Fruit fly (Drosophila melanogaster) whole organism, embryonic: Measurements from ENCODE around the gene wdb.

Experiments used
- CG10654 ChIP-seq: fragments of 200-800 bp; sonication (Bioruptor generic); optimal IDR thresholded peaks from 2 replicates; lab custom pipeline; 2016; ENCODE audit warnings: missing biosample characterization, missing genetic modification characterization
- CG11695 ChIP-seq: fragments of 200-800 bp; sonication (Bioruptor generic); IDR thresholded peaks from 3 replicates; pipeline ENCODE4 v1.3.6; 2022; ENCODE audit warnings: missing biosample characterization, missing genetic modification characterization
- CG12155 ChIP-seq: fragments of 200-800 bp; sonication (Bioruptor generic); optimal IDR thresholded peaks from 3 replicates; lab custom pipeline; 2016; ENCODE audit warnings: missing biosample characterization, missing genetic modification characterization
- CG14667 ChIP-seq: fragments of 200-800 bp; sonication (Bioruptor generic); IDR thresholded peaks from 2 replicates; pipeline ENCODE4 v1.3.6; 2022; ENCODE audit warnings: missing biosample characterization, missing genetic modification characterization
- CG15514 ChIP-seq: fragments of 200-800 bp; sonication (Bioruptor generic); optimal IDR thresholded peaks from 3 replicates; lab custom pipeline; 2017; ENCODE audit warnings: missing biosample characterization, missing genetic modification characterization, mild to moderate bottlenecking, moderate library complexity, missing genetic modification reagents
- CG1603 ChIP-seq: fragments of 200-800 bp; sonication (Bioruptor generic); optimal IDR thresholded peaks from 2 replicates; lab custom pipeline; 2019; ENCODE audit warnings: missing biosample characterization, mild to moderate bottlenecking, missing genetic modification characterization, moderate library complexity
- CG16779 ChIP-seq: fragments of 200-800 bp; sonication (Bioruptor generic); IDR thresholded peaks from 2 replicates; pipeline ENCODE4 v1.3.6; 2022; ENCODE audit warnings: missing biosample characterization, missing genetic modification characterization
- CG16815 ChIP-seq: fragments of 200-800 bp; sonication (Bioruptor generic); optimal IDR thresholded peaks from 3 replicates; lab custom pipeline; 2017; ENCODE audit warnings: missing biosample characterization, mild to moderate bottlenecking, missing genetic modification characterization
- CG17385 ChIP-seq: fragments of 200-800 bp; sonication (Bioruptor generic); optimal IDR thresholded peaks from 3 replicates; lab custom pipeline; 2018; ENCODE audit warnings: missing biosample characterization, mild to moderate bottlenecking, missing genetic modification characterization
- CG17612 ChIP-seq: fragments of 200-800 bp; sonication (Bioruptor generic); IDR thresholded peaks from 2 replicates; pipeline ENCODE4 v1.3.6; 2022; ENCODE audit warnings: missing biosample characterization, missing genetic modification characterization
- CG1792 ChIP-seq: fragments of 200-800 bp; sonication (Bioruptor generic); optimal IDR thresholded peaks from 2 replicates; lab custom pipeline; 2016; ENCODE audit warnings: missing biosample characterization, missing genetic modification characterization
- CG2120 ChIP-seq: fragments of 200-800 bp; sonication (Bioruptor generic); optimal IDR thresholded peaks from 3 replicates; lab custom pipeline; 2016; ENCODE audit warnings: missing biosample characterization, missing genetic modification characterization
- CG32532 ChIP-seq: fragments of 200-800 bp; sonication (Bioruptor generic); IDR thresholded peaks from 2 replicates; pipeline ENCODE4 v1.3.6; 2022; ENCODE audit warnings: missing biosample characterization, missing genetic modification characterization
- CG3995 ChIP-seq: fragments of 200-800 bp; sonication (Bioruptor generic); optimal IDR thresholded peaks from 3 replicates; lab custom pipeline; 2016; ENCODE audit warnings: missing biosample characterization, missing genetic modification characterization
- CG4820 ChIP-seq: fragments of 200-800 bp; sonication (Bioruptor generic); optimal IDR thresholded peaks from 3 replicates; lab custom pipeline; 2016; ENCODE audit warnings: missing biosample characterization, missing genetic modification characterization
- CG6813 ChIP-seq: fragments of 200-800 bp; sonication (Bioruptor generic); optimal IDR thresholded peaks from 2 replicates; lab custom pipeline; 2017; ENCODE audit warnings: missing biosample characterization, missing genetic modification characterization, mild to moderate bottlenecking, moderate library complexity, missing genetic modification reagents
- CG7839 ChIP-seq: fragments of 200-800 bp; sonication (Bioruptor generic); optimal IDR thresholded peaks from 3 replicates; lab custom pipeline; 2018; ENCODE audit warnings: missing biosample characterization, mild to moderate bottlenecking, missing genetic modification characterization, moderate library complexity
- CG7928 ChIP-seq: fragments of 200-800 bp; sonication (Bioruptor generic); optimal IDR thresholded peaks from 2 replicates; lab custom pipeline; 2017; ENCODE audit warnings: missing biosample characterization, mild to moderate bottlenecking, missing genetic modification characterization
- Camta ChIP-seq: fragments of 200-800 bp; sonication (Bioruptor generic); optimal IDR thresholded peaks from 2 replicates; lab custom pipeline; 2016; ENCODE audit warnings: missing biosample characterization, missing genetic modification characterization
- Dad ChIP-seq: fragments of 200-800 bp; sonication (Bioruptor generic); optimal IDR thresholded peaks from 3 replicates; lab custom pipeline; 2016; ENCODE audit warnings: missing biosample characterization, missing genetic modification characterization
- Dbx ChIP-seq: fragments of 200-800 bp; sonication (Bioruptor generic); IDR thresholded peaks from 3 replicates; pipeline ENCODE4 v1.3.6; 2022; ENCODE audit warnings: missing biosample characterization, missing genetic modification characterization
- Dip2 ChIP-seq: fragments of 200-800 bp; sonication (Bioruptor generic); IDR thresholded peaks from 2 replicates; pipeline ENCODE4 v1.3.6; 2022; ENCODE audit warnings: missing biosample characterization, missing genetic modification characterization
- Dll ChIP-seq: fragments of 200-800 bp; sonication (Bioruptor generic); IDR thresholded peaks from 4 replicates; pipeline ENCODE4 v1.3.6; 2022; ENCODE audit warnings: missing biosample characterization, missing genetic modification characterization; ENCODE audit not compliant: partially characterized antibody
- Doc2 ChIP-seq: fragments of 200-800 bp; sonication (Bioruptor generic); IDR thresholded peaks from 2 replicates; pipeline ENCODE4 v1.3.6; 2022; ENCODE audit warnings: missing biosample characterization, missing genetic modification characterization
- Dp ChIP-seq: fragments of 200-800 bp; sonication (Bioruptor generic); optimal IDR thresholded peaks from 2 replicates; lab custom pipeline; 2018; ENCODE audit warnings: missing biosample characterization, mild to moderate bottlenecking, missing genetic modification characterization, moderate library complexity
- Fer1 ChIP-seq: fragments of 200-800 bp; sonication (Bioruptor generic); optimal IDR thresholded peaks from 2 replicates; lab custom pipeline; 2017; ENCODE audit warnings: missing biosample characterization, mild to moderate bottlenecking, missing genetic modification characterization
- Hsf ChIP-seq: fragments of 200-800 bp; sonication (Bioruptor generic); optimal IDR thresholded peaks from 3 replicates; lab custom pipeline; 2016; ENCODE audit warnings: missing biosample characterization, missing genetic modification characterization
- Lpt ChIP-seq: fragments of >200 bp; optimal IDR thresholded peaks from 2 replicates; lab custom pipeline; 2018; ENCODE audit warnings: missing biosample characterization, missing genetic modification characterization
- MBD-R2 ChIP-seq: fragments of 200-800 bp; sonication (Bioruptor generic); IDR thresholded peaks from 2 replicates; pipeline ENCODE4 v1.3.6; 2022; ENCODE audit warnings: missing biosample characterization, missing genetic modification characterization
- NfI ChIP-seq: fragments of 200-800 bp; sonication (Bioruptor generic); optimal IDR thresholded peaks from 3 replicates; lab custom pipeline; 2018; ENCODE audit warnings: missing biosample characterization, mild to moderate bottlenecking, missing genetic modification characterization, moderate library complexity
- TFAM ChIP-seq: fragments of 200-800 bp; sonication (Bioruptor generic); optimal IDR thresholded peaks from 2 replicates; lab custom pipeline; 2017; ENCODE audit warnings: missing biosample characterization, missing genetic modification characterization, inconsistent platforms
- Xbp1 ChIP-seq: fragments of 200-800 bp; sonication (Bioruptor generic); optimal IDR thresholded peaks from 3 replicates; lab custom pipeline; 2016; ENCODE audit warnings: missing biosample characterization, mild to moderate bottlenecking, missing genetic modification characterization
- aop ChIP-seq: fragments of 200-800 bp; sonication (Bioruptor generic); IDR thresholded peaks from 2 replicates; pipeline ENCODE4 v1.3.6; 2022; ENCODE audit warnings: missing biosample characterization, missing genetic modification characterization
- az2 ChIP-seq: fragments of 200-800 bp; sonication (Bioruptor generic); optimal IDR thresholded peaks from 3 replicates; lab custom pipeline; 2016; ENCODE audit warnings: missing biosample characterization, missing genetic modification characterization
- bigmax ChIP-seq: fragments of 200-800 bp; sonication (Bioruptor generic); optimal IDR thresholded peaks from 2 replicates; lab custom pipeline; 2018; ENCODE audit warnings: missing biosample characterization, mild to moderate bottlenecking, missing genetic modification characterization
- bsh ChIP-seq, 2 experiments: fragments of 200-800 bp; sonication (Bioruptor generic); optimal IDR thresholded peaks; 2 replicates each; lab custom pipeline; 2017 to 2018; ENCODE audit warnings: mild to moderate bottlenecking in 2 of 2, missing biosample characterization in 2 of 2, missing genetic modification characterization in 2 of 2, moderate library complexity in 1 of 2
- dpn ChIP-seq, 2 experiments: fragments of 200-800 bp; sonication (Bioruptor generic); optimal IDR thresholded peaks; 3 replicates each; lab custom pipeline; 2016; ENCODE audit warnings: missing biosample characterization in 2 of 2, missing genetic modification characterization in 2 of 2
- dysf ChIP-seq: fragments of 200-800 bp; sonication (Bioruptor generic); IDR thresholded peaks from 3 replicates; pipeline ENCODE4 v1.3.6; 2022; ENCODE audit warnings: missing biosample characterization, missing genetic modification characterization
- insv ChIP-seq, 2 experiments: fragments of 200-800 bp; sonication (Bioruptor generic); optimal IDR thresholded peaks; 3 replicates each; lab custom pipeline; 2016 to 2018; ENCODE audit warnings: missing biosample characterization in 2 of 2, missing genetic modification characterization in 2 of 2
- klu ChIP-seq: fragments of 200-800 bp; sonication (Bioruptor generic); IDR thresholded peaks from 2 replicates; pipeline ENCODE4 v1.3.6; 2022; ENCODE audit warnings: missing biosample characterization, missing genetic modification characterization
- onecut ChIP-seq: fragments of 200-800 bp; sonication (Bioruptor generic); IDR thresholded peaks from 2 replicates; pipeline ENCODE4 v1.3.6; 2022; ENCODE audit warnings: missing biosample characterization, missing genetic modification characterization
- sens-2 ChIP-seq: fragments of 200-800 bp; sonication (Bioruptor generic); IDR thresholded peaks from 2 replicates; pipeline ENCODE4 v1.3.6; 2022; ENCODE audit warnings: missing biosample characterization, missing genetic modification characterization
- stc ChIP-seq: fragments of 200-800 bp; sonication (Bioruptor generic); IDR thresholded peaks from 2 replicates; pipeline ENCODE4 v1.3.6; 2022; ENCODE audit warnings: missing biosample characterization, missing genetic modification characterization
- tgo ChIP-seq: fragments of 200-800 bp; sonication (Bioruptor generic); IDR thresholded peaks from 3 replicates; pipeline ENCODE4 v1.3.6; 2022; ENCODE audit warnings: missing biosample characterization, missing genetic modification characterization
- tin ChIP-seq: fragments of 200-800 bp; sonication (Bioruptor generic); optimal IDR thresholded peaks from 3 replicates; lab custom pipeline; 2016; ENCODE audit warnings: missing biosample characterization, missing genetic modification characterization
- tna ChIP-seq: fragments of 200-800 bp; sonication (Bioruptor generic); IDR thresholded peaks from 2 replicates; pipeline ENCODE4 v1.3.6; 2022; ENCODE audit warnings: missing biosample characterization, missing genetic modification characterization; ENCODE audit not compliant: partially characterized antibody
- tup ChIP-seq: fragments of 200-800 bp; sonication (Bioruptor generic); optimal IDR thresholded peaks from 2 replicates; lab custom pipeline; 2016; ENCODE audit warnings: missing biosample characterization, mild to moderate bottlenecking, missing genetic modification characterization, moderate library complexity
- wor ChIP-seq: fragments of 200-800 bp; sonication (Bioruptor generic); IDR thresholded peaks from 2 replicates; pipeline ENCODE4 v1.3.6; 2022; ENCODE audit warnings: missing biosample characterization, missing genetic modification characterization
- zfh1 ChIP-seq: fragments of 200-800 bp; sonication (Bioruptor generic); IDR thresholded peaks from 3 replicates; pipeline ENCODE4 v1.3.6; 2022; ENCODE audit warnings: missing biosample characterization, missing genetic modification characterization

Gene wdb

DNA sequence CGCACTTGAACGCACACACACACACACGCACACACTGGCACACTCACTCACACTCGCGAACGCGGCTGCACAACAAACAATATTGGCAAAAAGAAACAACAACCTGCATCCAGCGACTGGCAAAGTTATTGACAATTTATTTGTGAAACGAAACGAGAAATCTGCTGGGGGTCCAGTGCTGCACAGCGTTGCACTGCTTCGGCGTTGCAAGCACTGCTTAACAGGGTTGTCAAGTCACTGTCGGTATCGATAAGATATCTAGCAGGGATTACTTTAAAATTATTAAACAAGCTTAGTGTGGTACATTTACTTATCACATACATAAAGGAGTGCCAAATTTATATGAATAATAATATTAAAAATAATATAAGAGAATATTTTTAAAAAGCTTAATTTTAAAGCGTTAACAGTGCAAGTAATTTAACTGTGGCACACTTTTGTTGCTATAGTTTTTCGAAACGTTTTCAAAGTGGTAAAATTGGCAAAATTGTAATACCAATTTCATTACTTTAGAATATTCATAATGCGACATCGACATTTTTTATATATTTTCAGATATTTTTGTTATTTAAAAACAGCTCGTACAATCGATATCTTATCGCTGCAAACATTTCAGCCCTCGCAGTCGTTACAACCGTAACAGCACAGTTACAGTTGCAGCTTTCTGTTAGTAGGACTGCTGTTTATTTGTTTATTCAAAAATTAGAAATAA lies 25.3 kb upstream of the wdb start, which contains the start of the genes dsd and Tusp (continued):
- peak; percentile 78 for TF ChIP-seq zfh1 (GFP tag; lab: Robert Waterston, UW)
- TF ChIP-seq CG3995 (GFP tag; lab: Kevin White, UChicago) = peak; percentile 39
- TF ChIP-seq CG10654 (GFP tag; lab: Kevin White, UChicago) = peak; percentile 66
- TF ChIP-seq onecut (GFP tag; lab: Robert Waterston, UW) = peak; percentile 14
- peak; percentile 61 for TF ChIP-seq CG16815 (GFP tag; lab: Kevin White, UChicago)
- peak; percentile 54 for TF ChIP-seq CG1792 (GFP tag; lab: Kevin White, UChicago)
- peak; percentile 37; the same call in 1 of the 2 replicates for TF ChIP-seq sens-2 (GFP tag; lab: Robert Waterston, UW)
- TF ChIP-seq CG7928 = peak; percentile 74
- 0 out of 2 replicates have a peak, but pooled peaks have one; percentile 36 for TF ChIP-seq klu (GFP tag; lab: Robert Waterston, UW)
- peak; percentile 76 for TF ChIP-seq CG7839
- peak; percentile 74 to 85 for TF ChIP-seq dpn (GFP tag; optimal IDR thresholded peaks at IDR 0.05; lab: Kevin White, UChicago)
- TF ChIP-seq Dad (GFP tag; lab: Kevin White, UChicago) = peak; percentile 73
- TF ChIP-seq Dp (GFP tag; lab: Kevin White, UChicago) = peak; percentile 25
- no peak for TF ChIP-seq bigmax (GFP tag; lab: Kevin White, UChicago)
- peak; percentile 14 to 57 for TF ChIP-seq bsh (GFP tag; optimal IDR thresholded peaks at IDR 0.05; lab: Kevin White, UChicago)
- no peak for TF ChIP-seq wor
- peak; percentile 67; the same call in 3 of the 4 replicates for TF ChIP-seq Dll
- no peak for TF ChIP-seq Dip2 (GFP tag; lab: Robert Waterston, UW)
- TF ChIP-seq TFAM (GFP tag; lab: Kevin White, UChicago) = no peak
- peak; percentile 56; the same call in 1 of the 2 replicates for TF ChIP-seq stc (GFP tag; lab: Robert Waterston, UW)
- TF ChIP-seq CG11695 = peak; percentile 28; the same call in 1 of the 3 replicates
- peak; percentile 87 for TF ChIP-seq Dbx
- peak; percentile 68 for TF ChIP-seq CG4820 (GFP tag; lab: Kevin White, UChicago)
- peak; percentile 7 for TF ChIP-seq Camta (GFP tag; lab: Kevin White, UChicago)
- TF ChIP-seq tup (GFP tag; lab: Kevin White, UChicago) = peak; percentile 67
- no peak for TF ChIP-seq Doc2 (GFP tag; lab: Robert Waterston, UW)
- TF ChIP-seq CG17385 (GFP tag; lab: Kevin White, UChicago) = peak; percentile 52
- no peak; the same call in 1 of the 2 replicates for TF ChIP-seq aop (GFP tag; lab: Robert Waterston, UW)
- TF ChIP-seq CG12155 (GFP tag; lab: Kevin White, UChicago) = peak; percentile 84
- TF ChIP-seq Hsf (GFP tag; lab: Kevin White, UChicago) = peak; percentile 73
- TF ChIP-seq CG17612 (GFP tag; lab: Robert Waterston, UW) = 0 out of 2 replicates have a peak, but pooled peaks have one; percentile 17
- 0 out of 2 replicates have a peak, but pooled peaks have one; percentile 45 for TF ChIP-seq CG16779 (GFP tag; lab: Robert Waterston, UW)
- peak in 1 of 2 experiments; percentile 26 for TF ChIP-seq insv (GFP tag; optimal IDR thresholded peaks at IDR 0.05; lab: Kevin White, UChicago)
- TF ChIP-seq dysf = peak; percentile 76
- peak; percentile 81 for TF ChIP-seq NfI
- peak; percentile 86 for TF ChIP-seq CG2120 (GFP tag; lab: Kevin White, UChicago)
- peak; percentile 78 for TF ChIP-seq CG32532 (GFP tag; lab: Robert Waterston, UW)
- TF ChIP-seq Lpt (GFP tag; lab: Kevin White, UChicago) = no peak
- TF ChIP-seq tna (GFP tag; lab: Robert Waterston, UW) = peak; percentile 24; the same call in 1 of the 2 replicates
- TF ChIP-seq az2 (GFP tag; lab: Kevin White, UChicago) = peak; percentile 78
- peak; percentile 62 for TF ChIP-seq CG14667 (GFP tag; lab: Robert Waterston, UW)
- peak; percentile 46 for TF ChIP-seq CG6813 (GFP tag; lab: Kevin White, UChicago)
- peak; percentile 88 for TF ChIP-seq MBD-R2 (GFP tag; lab: Robert Waterston, UW)
- peak; percentile 84 for TF ChIP-seq tin (GFP tag; lab: Kevin White, UChicago)
- TF ChIP-seq Fer1 (GFP tag; lab: Kevin White, UChicago) = peak; percentile 39
- peak; percentile 91 for TF ChIP-seq Xbp1 (GFP tag; lab: Kevin White, UChicago)
- TF ChIP-seq CG1603 (tag; lab: Kevin White, UChicago) = peak; percentile 65
- peak; percentile 70 for TF ChIP-seq CG15514 (GFP tag; lab: Kevin White, UChicago)
- TF ChIP-seq tgo (GFP tag; lab: Robert Waterston, UW) = peak; percentile 64; the same call in 2 of the 3 replicates
